Fruit fly (Drosophila melanogaster) whole organism, embryonic: ENCODE data around the gene CG10413.

Experiments used
- B-H1 ChIP-seq: fragments of 200-800 bp; sonication (Bioruptor generic); IDR thresholded peaks from 3 replicates; pipeline ENCODE4 v1.3.6; 2022; ENCODE audit warnings: missing biosample characterization, missing genetic modification characterization
- Bdp1 ChIP-seq: fragments of 200-800 bp; sonication (Bioruptor generic); optimal IDR thresholded peaks from 3 replicates; lab custom pipeline; 2016; ENCODE audit warnings: missing biosample characterization, missing genetic modification characterization
- CG10274 ChIP-seq: fragments of 200-800 bp; sonication (Bioruptor generic); optimal IDR thresholded peaks from 3 replicates; lab custom pipeline; 2017; ENCODE audit warnings: missing biosample characterization, mild to moderate bottlenecking, missing genetic modification characterization
- CG10565 ChIP-seq: fragments of 200-800 bp; sonication (Bioruptor generic); optimal IDR thresholded peaks from 3 replicates; lab custom pipeline; 2016; ENCODE audit warnings: missing biosample characterization, mild to moderate bottlenecking, missing genetic modification characterization
- CG12155 ChIP-seq: fragments of 200-800 bp; sonication (Bioruptor generic); optimal IDR thresholded peaks from 3 replicates; lab custom pipeline; 2016; ENCODE audit warnings: missing biosample characterization, missing genetic modification characterization
- CG14441 ChIP-seq: fragments of 200-800 bp; sonication (Bioruptor generic); IDR thresholded peaks from 2 replicates; pipeline ENCODE4 v1.3.6; 2022; ENCODE audit warnings: missing biosample characterization, missing genetic modification characterization
- CG1602 ChIP-seq: fragments of 200-800 bp; sonication (Bioruptor generic); optimal IDR thresholded peaks from 3 replicates; lab custom pipeline; 2016; ENCODE audit warnings: missing biosample characterization, missing genetic modification characterization
- CG18599 ChIP-seq: fragments of 200-800 bp; sonication (Bioruptor generic); optimal IDR thresholded peaks from 3 replicates; lab custom pipeline; 2017; ENCODE audit warnings: missing biosample characterization, missing genetic modification characterization, mild to moderate bottlenecking, moderate library complexity, missing genetic modification reagents
- CG3065 ChIP-seq: fragments of 200-800 bp; sonication (Bioruptor generic); optimal IDR thresholded peaks from 2 replicates; lab custom pipeline; 2016; ENCODE audit warnings: missing biosample characterization, missing genetic modification characterization
- CG31441 ChIP-seq: fragments of 200-800 bp; sonication (Bioruptor generic); IDR thresholded peaks from 2 replicates; pipeline ENCODE4 v1.3.6; 2022; ENCODE audit warnings: missing biosample characterization, missing genetic modification characterization
- CG3281 ChIP-seq: fragments of 200-800 bp; sonication (Bioruptor generic); optimal IDR thresholded peaks from 3 replicates; lab custom pipeline; 2017; ENCODE audit warnings: missing biosample characterization, mild to moderate bottlenecking, missing genetic modification characterization
- CG3407 ChIP-seq: fragments of 200-800 bp; sonication (Bioruptor generic); optimal IDR thresholded peaks from 2 replicates; lab custom pipeline; 2018; ENCODE audit warnings: missing biosample characterization, mild to moderate bottlenecking, missing genetic modification characterization
- CG3995 ChIP-seq: fragments of 200-800 bp; sonication (Bioruptor generic); optimal IDR thresholded peaks from 3 replicates; lab custom pipeline; 2016; ENCODE audit warnings: missing biosample characterization, missing genetic modification characterization
- CG4617 ChIP-seq: fragments of 200-800 bp; sonication (Bioruptor generic); optimal IDR thresholded peaks from 3 replicates; lab custom pipeline; 2016; ENCODE audit warnings: missing biosample characterization, missing genetic modification characterization, borderline replicate concordance
- CG6854 ChIP-seq: fragments of 200-800 bp; sonication (Bioruptor generic); optimal IDR thresholded peaks from 3 replicates; lab custom pipeline; 2017; ENCODE audit warnings: missing biosample characterization, mild to moderate bottlenecking, missing genetic modification characterization
- CG8478 ChIP-seq: fragments of >200 bp; optimal IDR thresholded peaks from 2 replicates; lab custom pipeline; 2018
- CHES-1-like ChIP-seq: fragments of 200-800 bp; sonication (Bioruptor generic); optimal IDR thresholded peaks from 2 replicates; lab custom pipeline; 2016; ENCODE audit warnings: missing biosample characterization, missing genetic modification characterization
- Fer1 ChIP-seq: fragments of 200-800 bp; sonication (Bioruptor generic); optimal IDR thresholded peaks from 2 replicates; lab custom pipeline; 2017; ENCODE audit warnings: missing biosample characterization, mild to moderate bottlenecking, missing genetic modification characterization
- Fer2 ChIP-seq: fragments of 200-800 bp; sonication (Bioruptor generic); optimal IDR thresholded peaks from 2 replicates; lab custom pipeline; 2018; ENCODE audit warnings: missing biosample characterization, mild to moderate bottlenecking, missing genetic modification characterization, moderate library complexity
- Hey ChIP-seq: fragments of 200-800 bp; sonication (Bioruptor generic); optimal IDR thresholded peaks from 3 replicates; lab custom pipeline; 2018; ENCODE audit warnings: missing biosample characterization, mild to moderate bottlenecking, missing genetic modification characterization
- Lhr ChIP-seq: fragments of 200-800 bp; sonication (Bioruptor generic); optimal IDR thresholded peaks from 3 replicates; lab custom pipeline; 2017; ENCODE audit warnings: mild to moderate bottlenecking, missing biosample characterization, missing genetic modification reagents, missing genetic modification characterization
- NK7.1 ChIP-seq: fragments of 200-800 bp; sonication (Bioruptor generic); optimal IDR thresholded peaks from 3 replicates; lab custom pipeline; 2016; ENCODE audit warnings: missing biosample characterization, missing genetic modification characterization
- Poxn ChIP-seq: fragments of 200-800 bp; sonication (Bioruptor generic); IDR thresholded peaks from 2 replicates; pipeline ENCODE4 v1.3.6; 2022; ENCODE audit warnings: missing biosample characterization, missing genetic modification characterization
- Rfx ChIP-seq: fragments of 200-800 bp; sonication (Bioruptor generic); IDR thresholded peaks from 2 replicates; pipeline ENCODE4 v1.3.6; 2022; ENCODE audit warnings: missing biosample characterization, missing genetic modification characterization
- Ssrp ChIP-seq: fragments of 200-800 bp; sonication (Bioruptor generic); optimal IDR thresholded peaks from 2 replicates; lab custom pipeline; 2018; ENCODE audit warnings: missing biosample characterization, mild to moderate bottlenecking, missing genetic modification characterization, moderate library complexity
- Trl ChIP-seq, 3 experiments: fragments of >200 bp in 2 of 3; fragments of 200-800 bp in 1 of 3; sonication (Bioruptor generic) in 1 of 3; optimal IDR thresholded peaks; 2 replicates in 1 of 3; 3 replicates in 2 of 3; lab custom pipeline; 2016 to 2017; ENCODE audit warnings: missing biosample characterization in 1 of 3, missing genetic modification characterization in 1 of 3
- Usf ChIP-seq: fragments of 200-800 bp; sonication (Bioruptor generic); optimal IDR thresholded peaks from 2 replicates; lab custom pipeline; 2017; ENCODE audit warnings: missing genotype, missing biosample characterization, missing genetic modification characterization
- abd-A ChIP-seq: fragments of 200-800 bp; sonication (Bioruptor generic); optimal IDR thresholded peaks from 3 replicates; lab custom pipeline; 2019; ENCODE audit warnings: missing biosample characterization, mild to moderate bottlenecking, missing genetic modification characterization, moderate library complexity
- amos ChIP-seq: fragments of 200-800 bp; sonication (Bioruptor generic); IDR thresholded peaks from 2 replicates; pipeline ENCODE4 v1.3.6; 2022; ENCODE audit warnings: missing biosample characterization, missing genetic modification characterization; ENCODE audit not compliant: partially characterized antibody
- az2 ChIP-seq: fragments of 200-800 bp; sonication (Bioruptor generic); optimal IDR thresholded peaks from 3 replicates; lab custom pipeline; 2016; ENCODE audit warnings: missing biosample characterization, missing genetic modification characterization
- bab2 ChIP-seq: fragments of 200-800 bp; sonication (Bioruptor generic); optimal IDR thresholded peaks from 2 replicates; lab custom pipeline; 2016; ENCODE audit warnings: missing biosample characterization, missing genetic modification characterization
- bowl ChIP-seq: fragments of 200-800 bp; sonication (Bioruptor generic); IDR thresholded peaks from 2 replicates; pipeline ENCODE4 v1.3.6; 2022; ENCODE audit warnings: missing biosample characterization, missing genetic modification characterization
- cad ChIP-seq: fragments of >200 bp; optimal IDR thresholded peaks from 2 replicates; lab custom pipeline; 2017; ENCODE audit warnings: missing biosample characterization, missing genetic modification characterization
- danr ChIP-seq: fragments of 200-800 bp; sonication (Bioruptor generic); IDR thresholded peaks from 2 replicates; pipeline ENCODE4 v1.3.6; 2022; ENCODE audit warnings: missing biosample characterization, missing genetic modification characterization
- dm ChIP-seq: fragments of 200-800 bp; sonication (Bioruptor generic); optimal IDR thresholded peaks from 3 replicates; lab custom pipeline; 2016; ENCODE audit warnings: missing biosample characterization, missing genetic modification characterization
- ftz-f1 ChIP-seq: fragments of 200-800 bp; sonication (Bioruptor generic); optimal IDR thresholded peaks from 2 replicates; lab custom pipeline; 2016; ENCODE audit warnings: missing biosample characterization, missing genetic modification characterization
- gt ChIP-seq: fragments of 200-800 bp; sonication (Bioruptor generic); IDR thresholded peaks from 2 replicates; pipeline ENCODE4 v1.3.6; 2022; ENCODE audit warnings: missing biosample characterization, missing genetic modification characterization
- her ChIP-seq: fragments of 200-800 bp; sonication (Bioruptor generic); optimal IDR thresholded peaks from 2 replicates; lab custom pipeline; 2016; ENCODE audit warnings: missing biosample characterization, missing genetic modification characterization
- insv ChIP-seq, 2 experiments: fragments of 200-800 bp; sonication (Bioruptor generic); optimal IDR thresholded peaks; 3 replicates each; lab custom pipeline; 2016 to 2018; ENCODE audit warnings: missing biosample characterization in 2 of 2, missing genetic modification characterization in 2 of 2
- maf-S ChIP-seq: fragments of 200-800 bp; sonication (Bioruptor generic); optimal IDR thresholded peaks from 2 replicates; lab custom pipeline; 2016; ENCODE audit warnings: missing biosample characterization, missing genetic modification characterization
- nau ChIP-seq: fragments of 200-800 bp; sonication (Bioruptor generic); optimal IDR thresholded peaks from 3 replicates; lab custom pipeline; 2017; ENCODE audit warnings: missing biosample characterization, mild to moderate bottlenecking, missing genetic modification characterization, missing genetic modification reagents
- oc ChIP-seq: fragments of 200-800 bp; sonication (Bioruptor generic); optimal IDR thresholded peaks from 2 replicates; lab custom pipeline; 2018; ENCODE audit warnings: missing biosample characterization, mild to moderate bottlenecking, missing genetic modification characterization, moderate library complexity
- org-1 ChIP-seq: fragments of 200-800 bp; sonication (Bioruptor generic); optimal IDR thresholded peaks from 2 replicates; lab custom pipeline; 2017; ENCODE audit warnings: missing biosample characterization, missing genetic modification characterization
- pita ChIP-seq: fragments of 200-800 bp; sonication (Bioruptor generic); optimal IDR thresholded peaks from 2 replicates; lab custom pipeline; 2017; ENCODE audit warnings: missing biosample characterization, mild to moderate bottlenecking, missing genetic modification characterization
- pzg ChIP-seq: fragments of 200-800 bp; sonication (Bioruptor generic); optimal IDR thresholded peaks from 3 replicates; lab custom pipeline; 2018; ENCODE audit warnings: missing biosample characterization, mild to moderate bottlenecking, missing genetic modification characterization, moderate library complexity
- salm ChIP-seq: fragments of 200-800 bp; sonication (Bioruptor generic); optimal IDR thresholded peaks from 2 replicates; lab custom pipeline; 2018; ENCODE audit warnings: missing biosample characterization, mild to moderate bottlenecking, missing genetic modification characterization
- scrt ChIP-seq: fragments of 200-800 bp; sonication (Bioruptor generic); optimal IDR thresholded peaks from 2 replicates; lab custom pipeline; 2018; ENCODE audit warnings: missing biosample characterization, mild to moderate bottlenecking, missing genetic modification characterization, moderate library complexity
- sim ChIP-seq: fragments of 200-800 bp; sonication (Bioruptor generic); IDR thresholded peaks from 2 replicates; pipeline ENCODE4 v1.3.6; 2022; ENCODE audit warnings: missing biosample characterization, missing genetic modification characterization
- sima ChIP-seq: fragments of 200-800 bp; sonication (Bioruptor generic); optimal IDR thresholded peaks from 2 replicates; lab custom pipeline; 2016; ENCODE audit warnings: missing biosample characterization, missing genetic modification characterization
- wor ChIP-seq: fragments of 200-800 bp; sonication (Bioruptor generic); IDR thresholded peaks from 2 replicates; pipeline ENCODE4 v1.3.6; 2022; ENCODE audit warnings: missing biosample characterization, missing genetic modification characterization

The CG10413 gene

dm6 chr2L:18566235-18567158 is 38.6 kb downstream of the CG10413 start (continued):
- no peak for TF ChIP-seq Fer2 (tag; lab: Kevin White, UChicago)
- TF ChIP-seq scrt (GFP tag; lab: Kevin White, UChicago): no peak
- no peak for TF ChIP-seq danr (GFP tag; lab: Robert Waterston, UW)
- TF ChIP-seq CG3407 (GFP tag; lab: Kevin White, UChicago): no peak
- no peak for TF ChIP-seq Lhr (GFP tag; lab: Kevin White, UChicago)
- no peak for TF ChIP-seq pita (GFP tag; lab: Kevin White, UChicago)
- no peak for TF ChIP-seq wor (GFP tag; lab: Robert Waterston, UW)
- TF ChIP-seq CG6854 (GFP tag; lab: Kevin White, UChicago): no peak
- no peak for TF ChIP-seq her
- TF ChIP-seq CG12155 (GFP tag; lab: Kevin White, UChicago): peak; percentile 16
- TF ChIP-seq gt: no peak
- no peak for TF ChIP-seq CG4617 (GFP tag; lab: Kevin White, UChicago)
- TF ChIP-seq Ssrp (tag; lab: Kevin White, UChicago): no peak
- no peak for TF ChIP-seq CG18599 (GFP tag; lab: Kevin White, UChicago)
- no peak for TF ChIP-seq Poxn (GFP tag; lab: Robert Waterston, UW)
- TF ChIP-seq B-H1 (GFP tag; lab: Robert Waterston, UW): no peak
- TF ChIP-seq CG3065: no peak
- no peak for TF ChIP-seq pzg
- no peak for TF ChIP-seq CG8478 (lab: Kevin White, UChicago)
- TF ChIP-seq Fer1 (GFP tag; lab: Kevin White, UChicago): no peak
- TF ChIP-seq bowl (GFP tag; lab: Robert Waterston, UW): no peak
- no peak for TF ChIP-seq CG10274 (GFP tag; lab: Kevin White, UChicago)
- peak; percentile 65 for TF ChIP-seq ftz-f1 (GFP tag; lab: Kevin White, UChicago)
- TF ChIP-seq Bdp1: no peak
- no peak for TF ChIP-seq abd-A (tag; lab: Kevin White, UChicago)
- TF ChIP-seq insv (GFP tag; optimal IDR thresholded peaks at IDR 0.05; lab: Kevin White, UChicago): no peak
- peak; percentile 25 for TF ChIP-seq az2 (GFP tag; lab: Kevin White, UChicago)
- peak; percentile 24; the same call in 1 of the 2 replicates for TF ChIP-seq Rfx (GFP tag; lab: Robert Waterston, UW)
- no peak for TF ChIP-seq Trl (optimal IDR thresholded peaks at IDR 0.05; lab: Kevin White, UChicago)
- TF ChIP-seq Trl (GFP tag; optimal IDR thresholded peaks at IDR 0.05; lab: Kevin White, UChicago): no peak
- TF ChIP-seq CG1602 (GFP tag; lab: Kevin White, UChicago): no peak
- TF ChIP-seq org-1 (GFP tag; lab: Kevin White, UChicago): peak; percentile 47
- no peak for TF ChIP-seq CG14441 (GFP tag; lab: Robert Waterston, UW)
- TF ChIP-seq sim (GFP tag; lab: Robert Waterston, UW): no peak
- peak; percentile 38; the same call in 1 of the 2 replicates for TF ChIP-seq amos (GFP tag; lab: Robert Waterston, UW)
- TF ChIP-seq CG31441 (GFP tag; lab: Robert Waterston, UW): peak; percentile 41; the same call in 1 of the 2 replicates
- no peak for TF ChIP-seq NK7.1 (GFP tag; lab: Kevin White, UChicago)
- TF ChIP-seq CHES-1-like: no peak
- TF ChIP-seq Hey (tag; lab: Kevin White, UChicago): peak; percentile 8
- no peak for TF ChIP-seq nau (GFP tag; lab: Kevin White, UChicago)
- peak; percentile 4 for TF ChIP-seq CG3281
- no peak for TF ChIP-seq maf-S
- TF ChIP-seq CG3995: no peak
- no peak for TF ChIP-seq CG10565 (GFP tag; lab: Kevin White, UChicago)
- no peak for TF ChIP-seq oc (tag; lab: Kevin White, UChicago)
- TF ChIP-seq cad: no peak
- TF ChIP-seq sima (GFP tag; lab: Kevin White, UChicago): no peak
- no peak for TF ChIP-seq salm (tag; lab: Kevin White, UChicago)
- TF ChIP-seq dm (GFP tag; lab: Kevin White, UChicago): no peak
- peak; percentile 37 for TF ChIP-seq bab2 (GFP tag; lab: Kevin White, UChicago)
- no peak for TF ChIP-seq Usf
